Worm (Caenorhabditis elegans) whole organism, L1 larva: ENCODE data around the gene ins-20.

Experiments used
- C16A3.4 ChIP-seq: fragments of 150-350 bp; optimal IDR thresholded peaks from 2 replicates; lab custom pipeline; 2014; ENCODE audit warnings: missing biosample characterization, missing genetic modification characterization
- blmp-1 ChIP-seq: fragments of 150-350 bp; optimal IDR thresholded peaks from 2 replicates; lab custom pipeline; 2014; ENCODE audit warnings: missing biosample characterization, missing genetic modification characterization
- dpl-1 ChIP-seq, 3 experiments: fragments of 150-350 bp in 2 of 3; sonication (generic microtip) in 1 of 3; optimal IDR thresholded peaks; 2 replicates each; lab custom pipeline; 2014 to 2017; ENCODE audit warnings: missing biosample characterization in 3 of 3, missing genetic modification characterization in 3 of 3, missing genetic modification reagents in 3 of 3
- efl-1 ChIP-seq, 4 experiments: fragments of 150-350 bp; optimal IDR thresholded peaks in 3 of 4; peaks in 1 of 4; 1 replicate in 1 of 4; 2 replicates in 3 of 4; lab custom pipeline; 2014; ENCODE audit warnings: missing biosample characterization in 2 of 4, missing genetic modification characterization in 2 of 4, missing genetic modification reagents in 2 of 4
- elt-3 ChIP-seq, 6 experiments: fragments of 150-350 bp in 1 of 6; sonication (generic microtip); optimal IDR thresholded peaks; 2 replicates each; lab custom pipeline; 2017 to 2018; ENCODE audit warnings: missing biosample characterization in 6 of 6, missing genetic modification characterization in 6 of 6, inconsistent platforms in 1 of 6
- fkh-4 ChIP-seq: sonication (generic microtip); optimal IDR thresholded peaks from 2 replicates; lab custom pipeline; 2016; ENCODE audit warnings: missing compliant biosample characterization, missing genetic modification characterization, borderline replicate concordance
- fkh-8 ChIP-seq: sonication (generic microtip); optimal IDR thresholded peaks from 2 replicates; lab custom pipeline; 2016; ENCODE audit warnings: mild to moderate bottlenecking, missing genetic modification characterization, missing compliant biosample characterization
- hlh-17 ChIP-seq: fragments of 200-800 bp; sonication (Bioruptor generic); optimal IDR thresholded peaks from 2 replicates; lab custom pipeline; 2018; ENCODE audit warnings: missing genetic modification characterization, mild to moderate bottlenecking, missing compliant biosample characterization, moderate library complexity, borderline replicate concordance
- lin-35 ChIP-seq, 2 experiments: fragments of 150-350 bp; optimal IDR thresholded peaks; 2 replicates each; lab custom pipeline; 2014; ENCODE audit warnings: missing biosample characterization in 2 of 2, missing genetic modification characterization in 2 of 2, missing genetic modification reagents in 2 of 2
- lsy-2 ChIP-seq, 2 experiments: fragments of 150-350 bp; optimal IDR thresholded peaks; 2 replicates each; lab custom pipeline; 2014; ENCODE audit warnings: missing biosample characterization in 2 of 2, missing genetic modification characterization in 2 of 2
- mep-1 ChIP-seq: fragments of 150-350 bp; optimal IDR thresholded peaks from 2 replicates; lab custom pipeline; 2014; ENCODE audit warnings: missing biosample characterization, missing genetic modification characterization
- nhr-20 ChIP-seq: sonication (generic microtip); optimal IDR thresholded peaks from 2 replicates; lab custom pipeline; 2016; ENCODE audit warnings: mild to moderate bottlenecking, missing genetic modification characterization, missing compliant biosample characterization
- rnt-1 ChIP-seq: sonication (generic microtip); optimal IDR thresholded peaks from 2 replicates; lab custom pipeline; 2016; ENCODE audit warnings: mild to moderate bottlenecking, missing genetic modification characterization, moderate library complexity, missing compliant biosample characterization
- snu-23 ChIP-seq: sonication (generic microtip); optimal IDR thresholded peaks from 2 replicates; lab custom pipeline; 2016; ENCODE audit warnings: missing genetic modification characterization, missing compliant biosample characterization
- tlp-1 ChIP-seq: fragments of 150-350 bp; optimal IDR thresholded peaks from 2 replicates; lab custom pipeline; 2014; ENCODE audit warnings: missing biosample characterization, missing genetic modification characterization

Gene ins-20

ce11 chrII:6050120-6050519, 39.5 kb downstream of the ins-20 start, which contains the start of gene gldc-1:
Gene gldc-1, plus strand, starts transcription at chrII:6050420.
- TF ChIP-seq efl-1 (optimal IDR thresholded peaks at IDR 0.05; lab: Kevin White, UChicago) (no peak), efl-1 (GFP tag; optimal IDR thresholded peaks at IDR 0.05 in 1 of 2; lab: Kevin White, UChicago) (peak in 1 of 2 experiments; percentile 37), fkh-8 (tag; lab: Kevin White, UChicago) (no peak), elt-3 (tag; optimal IDR thresholded peaks at IDR 0.05; lab: Kevin White, UChicago) (peak in 1 of 6 experiments; percentile 24), hlh-17 (GFP tag; lab: Kevin White, UChicago) (no peak)

ce11 chrII:6055927-6056326, 45.3 kb downstream of the ins-20 start, which contains the start of gene R12C12.7:
Gene R12C12.7, minus strand, starts transcription at chrII:6055985.
- TF ChIP-seq efl-1 (optimal IDR thresholded peaks at IDR 0.05; lab: Kevin White, UChicago) (peak; percentile 41 to 53), efl-1 (GFP tag; optimal IDR thresholded peaks at IDR 0.05 in 1 of 2; lab: Kevin White, UChicago) (peak; percentile 17 to 88), lin-35 (GFP tag; optimal IDR thresholded peaks at IDR 0.05; lab: Kevin White, UChicago) (peak in 1 of 2 experiments; percentile 66), snu-23 (peak; percentile 5), mep-1 (tag; lab: Kevin White, UChicago) (no peak), C16A3.4 (tag; lab: Kevin White, UChicago) (peak; percentile 40), fkh-4 (no peak), lsy-2 (tag; optimal IDR thresholded peaks at IDR 0.05; lab: Kevin White, UChicago) (peak in 1 of 2 experiments; percentile 45), tlp-1 (tag; lab: Kevin White, UChicago) (no peak), nhr-20 (peak; percentile 3), dpl-1 (GFP tag; optimal IDR thresholded peaks at IDR 0.05; lab: Kevin White, UChicago) (peak; percentile 9 to 55 (median 29)), rnt-1 (peak; percentile 3), blmp-1 (tag; lab: Kevin White, UChicago) (peak; percentile 17)
